Fruit fly (Drosophila melanogaster): ENCODE data around the gene CG31624.

- TF ChIP-seq CG8301 (tag; optimal IDR thresholded peaks at IDR 0.05) (no peak), CG34367 (tag; optimal IDR thresholded peaks at IDR 0.05) (no peak), CG17806 (tag; optimal IDR thresholded peaks at IDR 0.05) (no peak), CG32121 (GFP tag; IDR thresholded peaks at IDR 0.05) (no peak), CG15710 (tag; optimal IDR thresholded peaks at IDR 0.05) (no peak), fd96Ca (GFP tag; IDR thresholded peaks at IDR 0.05) (0 out of 3 replicates have a peak, but pooled peaks have one; percentile 22), Pif1B (GFP tag; optimal IDR thresholded peaks at IDR 0.05) (no peak), gl (tag; optimal IDR thresholded peaks at IDR 0.05) (no peak), CG10348 (GFP tag; IDR thresholded peaks at IDR 0.05) (no peak), D1 (tag; optimal IDR thresholded peaks at IDR 0.05) (no peak), CG8159 (tag; optimal IDR thresholded peaks at IDR 0.05) (no peak), Ets98B (GFP tag; IDR thresholded peaks at IDR 0.05) (no peak), Snoo (tag; optimal IDR thresholded peaks at IDR 0.05) (no peak), CG12605 (GFP tag; IDR thresholded peaks at IDR 0.05) (no peak)
These were observed 18.2 kb upstream of the CG31624 start, which contains the start of gene CG8679 for dm6 chr2L:21218240-21218911.
